Worm (Caenorhabditis elegans): ENCODE data around the gene dsb-3.

- TF ChIP-seq lin-13 (GFP tag; optimal IDR thresholded peaks at IDR 0.05) (no peak), efl-1 (optimal IDR thresholded peaks at IDR 0.05) (no peak), efl-1 (GFP tag; optimal IDR thresholded peaks at IDR 0.05 in 1 of 2) (no peak), mep-1 (tag; optimal IDR thresholded peaks at IDR 0.05) (no peak), fkh-10 (GFP tag; optimal IDR thresholded peaks at IDR 0.05) (no peak), ztf-4 (tag; optimal IDR thresholded peaks at IDR 0.05) (no peak), sup-37 (GFP tag; optimal IDR thresholded peaks at IDR 0.05) (no peak), hlh-4 (tag; optimal IDR thresholded peaks at IDR 0.05) (no peak), aly-2 (tag; optimal IDR thresholded peaks at IDR 0.05) (no peak), hlh-17 (GFP tag; optimal IDR thresholded peaks at IDR 0.05; ENCODE audit: borderline replicate concordance) (no peak), lsy-2 (tag; optimal IDR thresholded peaks at IDR 0.05) (no peak), dsc-1 (tag; optimal IDR thresholded peaks at IDR 0.05) (no peak), unc-62 (GFP tag; optimal IDR thresholded peaks at IDR 0.05) (no peak)
Measured at ce11 chrIV:7757245-7757644, 2.2 kb downstream of the dsb-3 start, which contains the start of gene C46A5.4.

All from whole organism, L1 larva.